Worm (Caenorhabditis elegans): ENCODE measurements around the gene Y8A9A.2.

The Y8A9A.2 gene

DNA sequence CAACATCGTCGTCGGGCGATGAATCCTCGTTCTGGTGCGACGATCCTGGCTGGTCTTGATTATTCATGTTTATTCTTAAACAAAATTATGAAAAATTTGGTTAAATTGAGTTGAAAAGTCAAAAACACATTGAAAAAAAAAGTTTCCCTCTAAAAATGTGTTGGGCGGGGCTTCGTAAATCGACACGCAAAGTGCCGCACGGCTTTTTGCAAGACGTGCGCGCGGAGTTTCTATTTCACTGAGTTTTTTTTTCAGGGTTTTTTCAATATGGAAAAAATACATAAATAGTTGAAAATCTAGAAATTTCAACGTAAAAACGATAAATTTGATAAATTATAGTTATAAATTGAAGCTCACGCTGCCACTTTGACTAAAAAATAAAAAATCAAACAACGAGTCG lies 12.7 kb downstream of the Y8A9A.2 start, which contains the start of gene F54D10.5:
Gene F54D10.5 (minus strand): TSS at position 74 of the 400 bp plus-strand sequence.
- TF ChIP-seq lin-13 (GFP tag; optimal IDR thresholded peaks at IDR 0.05) (peak; percentile 84), ceh-16 (tag; optimal IDR thresholded peaks at IDR 0.05) (peak; percentile 1), sem-4 (tag; optimal IDR thresholded peaks at IDR 0.05) (peak; percentile 74), crh-2 (tag; optimal IDR thresholded peaks at IDR 0.05) (peak; percentile 83), elt-1 (tag; optimal IDR thresholded peaks at IDR 0.05) (no peak), ceh-82 (tag; optimal IDR thresholded peaks at IDR 0.05) (no peak), sma-9 (GFP tag; optimal IDR thresholded peaks at IDR 0.05) (peak; percentile 84), sma-9 (tag; optimal IDR thresholded peaks at IDR 0.05) (no peak), ZK546.5 (tag; optimal IDR thresholded peaks at IDR 0.05) (peak; percentile 41), elt-3 (tag; optimal IDR thresholded peaks at IDR 0.05) (no peak), lsy-2 (tag; optimal IDR thresholded peaks at IDR 0.05) (peak; percentile 69 to 88), nhr-129 (tag; optimal IDR thresholded peaks at IDR 0.05) (peak; percentile 65), sma-3 (GFP tag; optimal IDR thresholded peaks at IDR 0.05) (peak; percentile 82), R02D3.7 (tag; optimal IDR thresholded peaks at IDR 0.05) (peak; percentile 95), C34F6.9 (tag; optimal IDR thresholded peaks at IDR 0.05) (peak; percentile 67), nhr-237 (tag; optimal IDR thresholded peaks at IDR 0.05) (peak; percentile 22), blmp-1 (tag; optimal IDR thresholded peaks at IDR 0.05; ENCODE audit: insufficient read depth) (no peak), nhr-12 (tag; optimal IDR thresholded peaks at IDR 0.05) (no peak), nhr-10 (tag; optimal IDR thresholded peaks at IDR 0.05) (peak; percentile 4), Y55F3AM.14 (GFP tag; optimal IDR thresholded peaks at IDR 0.05) (no peak), mab-5 (tag; optimal IDR thresholded peaks at IDR 0.05) (peak; percentile 39), unc-55 (GFP tag; optimal IDR thresholded peaks at IDR 0.05) (peak; percentile 87), ztf-1 (GFP tag; conservative IDR thresholded peaks at IDR 0.05) (no peak), gmeb-1 (tag; optimal IDR thresholded peaks at IDR 0.05) (peak; percentile 95), snpc-4 (tag; optimal IDR thresholded peaks at IDR 0.05) (peak; percentile 38), lin-39 (tag; optimal IDR thresholded peaks at IDR 0.05) (no peak), mbf-1 (tag; optimal IDR thresholded peaks at IDR 0.05) (no peak), nhr-11 (tag; optimal IDR thresholded peaks at IDR 0.05) (no peak), nhr-21 (tag; optimal IDR thresholded peaks at IDR 0.05) (no peak), zag-1 (tag; optimal IDR thresholded peaks at IDR 0.05) (peak; percentile 9), F13H6.1 (tag; optimal IDR thresholded peaks at IDR 0.05) (peak; percentile 75), unc-62 (GFP tag; optimal IDR thresholded peaks at IDR 0.05) (no peak), aly-2 (tag; optimal IDR thresholded peaks at IDR 0.05) (no peak), lin-11 (tag; optimal IDR thresholded peaks at IDR 0.05) (peak; percentile 70)

DNA sequence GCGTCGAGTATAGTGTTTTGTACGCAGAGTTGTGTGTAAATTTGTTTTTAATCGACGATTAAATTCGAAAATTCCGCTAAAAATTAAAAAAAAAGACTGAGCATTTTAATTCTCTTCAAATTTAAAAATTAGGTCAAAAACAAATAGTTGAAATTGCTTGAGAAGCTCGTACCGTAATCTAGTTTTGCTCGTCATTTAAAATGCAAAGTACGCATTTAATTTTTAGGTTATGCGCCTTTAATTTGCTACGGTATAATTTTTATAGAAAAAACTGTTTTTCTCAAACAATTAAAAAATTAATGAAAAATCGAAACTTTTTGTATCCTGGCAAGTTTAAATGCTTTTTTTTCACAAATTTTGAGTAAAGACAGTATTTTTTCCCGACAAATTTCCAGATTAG lies 13.2 kb downstream of the Y8A9A.2 start:
- no peak for TF ChIP-seq ztf-4 (tag; optimal IDR thresholded peaks at IDR 0.05)

DNA sequence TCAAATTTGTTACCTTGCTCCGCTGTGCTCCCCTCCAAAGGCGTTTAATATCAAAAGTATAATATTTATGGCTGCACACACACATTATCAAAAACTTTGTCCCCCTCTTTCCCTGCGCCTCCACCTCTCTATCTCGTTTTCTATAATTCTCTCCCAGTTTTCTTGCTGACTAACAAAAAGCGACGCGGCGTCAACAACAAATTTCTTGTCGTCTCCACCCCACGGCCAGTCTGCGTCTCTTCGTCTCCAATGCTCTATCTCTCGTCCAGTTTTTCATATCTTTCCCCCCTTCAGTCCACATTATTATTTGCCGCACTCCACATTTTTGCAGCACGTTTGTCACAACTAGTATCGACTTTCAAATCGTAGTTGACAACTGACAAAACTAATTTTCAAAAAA lies 15.1 kb downstream of the Y8A9A.2 start:
- TF ChIP-seq egl-27 (tag; optimal IDR thresholded peaks at IDR 0.05) (no peak), fos-1 (tag; optimal IDR thresholded peaks at IDR 0.05) (peak; percentile 44), sma-3 (GFP tag; optimal IDR thresholded peaks at IDR 0.05) (peak; percentile 23), mbf-1 (tag; optimal IDR thresholded peaks at IDR 0.05) (no peak), nhr-10 (tag; optimal IDR thresholded peaks at IDR 0.05) (no peak), crh-2 (tag; optimal IDR thresholded peaks at IDR 0.05) (peak; percentile 61), nhr-21 (tag; optimal IDR thresholded peaks at IDR 0.05) (no peak), ceh-16 (tag; optimal IDR thresholded peaks at IDR 0.05) (no peak), lin-11 (tag; optimal IDR thresholded peaks at IDR 0.05) (no peak), nhr-6 (tag; optimal IDR thresholded peaks at IDR 0.05) (no peak), lsy-2 (tag; optimal IDR thresholded peaks at IDR 0.05) (peak in 1 of 2 experiments; percentile 59), lin-13 (GFP tag; optimal IDR thresholded peaks at IDR 0.05) (peak; percentile 39), nhr-12 (tag; optimal IDR thresholded peaks at IDR 0.05) (no peak), elt-3 (tag; optimal IDR thresholded peaks at IDR 0.05) (no peak), nhr-77 (tag; optimal IDR thresholded peaks at IDR 0.05) (no peak), nhr-129 (tag; optimal IDR thresholded peaks at IDR 0.05) (no peak), sma-9 (GFP tag; optimal IDR thresholded peaks at IDR 0.05) (peak; percentile 10), sma-9 (tag; optimal IDR thresholded peaks at IDR 0.05) (no peak), F13H6.1 (tag; optimal IDR thresholded peaks at IDR 0.05) (peak; percentile 70), peb-1 (tag; optimal IDR thresholded peaks at IDR 0.05) (no peak), elt-1 (tag; optimal IDR thresholded peaks at IDR 0.05) (no peak), zag-1 (tag; optimal IDR thresholded peaks at IDR 0.05) (no peak), unc-55 (GFP tag; optimal IDR thresholded peaks at IDR 0.05) (peak; percentile 40), gmeb-1 (tag; optimal IDR thresholded peaks at IDR 0.05) (peak; percentile 40), C34F6.9 (tag; optimal IDR thresholded peaks at IDR 0.05) (peak; percentile 68), alr-1 (tag; optimal IDR thresholded peaks at IDR 0.05) (no peak), ztf-1 (GFP tag; conservative IDR thresholded peaks at IDR 0.05) (no peak), unc-39 (tag; optimal IDR thresholded peaks at IDR 0.05) (no peak)

Data from whole organism, L2 larva.